Fruit fly (Drosophila melanogaster): Measurements from ENCODE around the gene Archease.

The Archease gene

dm6 chr3R:21656492-21657484, 6.0 kb downstream of the Archease start (continued):
- TF ChIP-seq emc (GFP tag; optimal IDR thresholded peaks at IDR 0.05) = no peak
- TF ChIP-seq HHEX (GFP tag; optimal IDR thresholded peaks at IDR 0.05) = peak; percentile 59
- no peak for TF ChIP-seq Kr (GFP tag; optimal IDR thresholded peaks at IDR 0.05)
- peak; percentile 6 for TF ChIP-seq Atf3 (GFP tag; optimal IDR thresholded peaks at IDR 0.05)
- peak; percentile 33 for TF ChIP-seq CG5180 (GFP tag; optimal IDR thresholded peaks at IDR 0.05)
- peak; percentile 61 for TF ChIP-seq odd (GFP tag; optimal IDR thresholded peaks at IDR 0.05)
- no peak for TF ChIP-seq CG14860 (GFP tag; IDR thresholded peaks at IDR 0.05; ENCODE audit: partially characterized antibody)
- TF ChIP-seq Eip74EF (GFP tag; optimal IDR thresholded peaks at IDR 0.05) = peak in 1 of 2 experiments; percentile 30
- peak; percentile 79 for TF ChIP-seq Asciz (GFP tag; optimal IDR thresholded peaks at IDR 0.05)
- TF ChIP-seq CG10209 (GFP tag; optimal IDR thresholded peaks at IDR 0.05) = peak; percentile 61
- peak; percentile 45 for TF ChIP-seq CG3281 (GFP tag; optimal IDR thresholded peaks at IDR 0.05)
- peak; percentile 80 for TF ChIP-seq sens (GFP tag)
- peak; percentile 31 for TF ChIP-seq nom (GFP tag; optimal IDR thresholded peaks at IDR 0.05)
- TF ChIP-seq CG9876 (GFP tag; optimal IDR thresholded peaks at IDR 0.05) = no peak
- peak; percentile 0 to 57 for TF ChIP-seq bsh (GFP tag; optimal IDR thresholded peaks at IDR 0.05)
- no peak for TF ChIP-seq CrebB (tag; optimal IDR thresholded peaks at IDR 0.05)
- TF ChIP-seq CG17186 (GFP tag; optimal IDR thresholded peaks at IDR 0.05) = no peak
- TF ChIP-seq pum (GFP tag; optimal IDR thresholded peaks at IDR 0.05) = no peak
- peak; percentile 8 for TF ChIP-seq CG15011 (GFP tag; optimal IDR thresholded peaks at IDR 0.05)
- no peak for TF ChIP-seq Gsc (GFP tag; IDR thresholded peaks at IDR 0.05)
- peak; percentile 59 for TF ChIP-seq CG10654 (GFP tag; optimal IDR thresholded peaks at IDR 0.05)
- TF ChIP-seq Sox100B (GFP tag; optimal IDR thresholded peaks at IDR 0.05) = peak; percentile 84
- TF ChIP-seq lab (GFP tag; optimal IDR thresholded peaks at IDR 0.05) = peak; percentile 64
- TF ChIP-seq ftz-f1 (GFP tag; optimal IDR thresholded peaks at IDR 0.05) = peak; percentile 68
- TF ChIP-seq cato (GFP tag; optimal IDR thresholded peaks at IDR 0.05; ENCODE audit: borderline replicate concordance) = no peak
- TF ChIP-seq CG11696 (GFP tag; IDR thresholded peaks at IDR 0.05) = peak; percentile 94
- TF ChIP-seq cwo (GFP tag; optimal IDR thresholded peaks at IDR 0.05) = peak; percentile 58
- peak; percentile 72 for TF ChIP-seq abd-A (tag; optimal IDR thresholded peaks at IDR 0.05)
- peak; percentile 77 for TF ChIP-seq CG8924 (tag; optimal IDR thresholded peaks at IDR 0.05)
- no peak for TF ChIP-seq Elba2 (GFP tag; optimal IDR thresholded peaks at IDR 0.05)
- TF ChIP-seq D (optimal IDR thresholded peaks at IDR 0.05) = no peak
- peak; percentile 71 for TF ChIP-seq D (GFP tag; optimal IDR thresholded peaks at IDR 0.05)
- peak; percentile 52 for TF ChIP-seq CG30431 (GFP tag; optimal IDR thresholded peaks at IDR 0.05)
- TF ChIP-seq Med (GFP tag) = peak; percentile 68
- peak; percentile 75 for TF ChIP-seq CoRest (tag; optimal IDR thresholded peaks at IDR 0.05)
- peak; percentile 47 for TF ChIP-seq CG10267 (tag; optimal IDR thresholded peaks at IDR 0.05)
- no peak for TF ChIP-seq Lim3 (GFP tag; IDR thresholded peaks at IDR 0.05)
- TF ChIP-seq CG10543 (GFP tag; optimal IDR thresholded peaks at IDR 0.05) = no peak
- no peak for TF ChIP-seq Ets97D (GFP tag; optimal IDR thresholded peaks at IDR 0.05)
- no peak for TF ChIP-seq dm (GFP tag; optimal IDR thresholded peaks at IDR 0.05)
- TF ChIP-seq peb (GFP tag; IDR thresholded peaks at IDR 0.05) = 0 out of 2 replicates have a peak, but pooled peaks have one; percentile 20
- no peak for TF ChIP-seq hb (GFP tag; IDR thresholded peaks at IDR 0.05; ENCODE audit: partially characterized antibody)
- peak; percentile 7 for TF ChIP-seq Chrac-16 (GFP tag; optimal IDR thresholded peaks at IDR 0.05)
- TF ChIP-seq unpg (GFP tag; optimal IDR thresholded peaks at IDR 0.05) = peak; percentile 53
- TF ChIP-seq crol (GFP tag; IDR thresholded peaks at IDR 0.05) = peak; percentile 44; the same call in 1 of the 2 replicates
- TF ChIP-seq CG12391 (tag; optimal IDR thresholded peaks at IDR 0.05) = peak; percentile 69
- TF ChIP-seq nerfin-1 (tag; optimal IDR thresholded peaks at IDR 0.05) = peak; percentile 39
